Fruit fly (Drosophila melanogaster) whole organism: Measurements from ENCODE around the gene CG7326.

Experiments
- CG8478 ChIP-seq: fragments of >200 bp; optimal IDR thresholded peaks from 2 replicates; lab custom pipeline; 2018; ENCODE audit warnings: inconsistent platforms
- Dll ChIP-seq: fragments of >200 bp; optimal IDR thresholded peaks from 2 replicates; lab custom pipeline; 2017
- EcR ChIP-seq, 2 experiments: fragments of >200 bp; optimal IDR thresholded peaks; 2 replicates each; lab custom pipeline; 2017; ENCODE audit warnings: missing biosample characterization in 2 of 2, missing genetic modification characterization in 2 of 2, missing genetic modification reagents in 2 of 2
- pan ChIP-seq: fragments of >200 bp; optimal IDR thresholded peaks from 2 replicates; lab custom pipeline; 2017
- psq ChIP-seq: fragments of >200 bp; optimal IDR thresholded peaks from 2 replicates; lab custom pipeline; 2017
- usp ChIP-seq: fragments of >200 bp; optimal IDR thresholded peaks from 2 replicates; lab custom pipeline; 2017; ENCODE audit warnings: missing biosample characterization, missing genetic modification characterization, mixed read lengths

CG7326 gene

DNA sequence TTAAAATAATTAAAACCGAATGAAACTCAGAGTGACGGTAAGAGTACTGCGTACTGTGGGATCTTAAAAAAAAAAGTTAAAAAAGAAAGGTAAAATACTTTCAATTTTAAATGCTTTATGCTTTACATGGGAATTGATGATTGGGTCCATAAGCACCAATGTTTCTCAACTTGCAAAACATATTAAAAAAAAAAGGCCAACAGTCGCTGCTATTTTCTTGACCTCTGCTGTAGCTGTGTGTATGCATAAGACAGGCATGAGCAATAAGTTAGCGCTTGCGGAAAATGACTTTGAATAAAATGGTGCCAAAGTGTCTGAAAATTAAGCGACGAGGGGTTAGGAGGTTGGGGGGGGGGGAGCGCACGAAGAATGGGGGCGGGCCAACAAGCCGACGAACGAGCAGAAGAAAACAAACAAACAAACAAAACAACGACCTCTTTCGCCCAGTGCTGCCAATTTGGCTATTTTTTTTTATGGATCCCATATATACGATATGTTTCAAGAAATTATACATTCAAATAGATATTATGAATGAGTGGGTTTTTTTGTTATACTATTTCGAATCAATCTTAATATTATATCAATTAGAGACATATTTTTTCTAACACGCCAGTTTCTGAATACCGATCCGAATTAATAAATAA lies 6.0 kb upstream of the CG7326 start:
- TF ChIP-seq CG8478 (no peak), Dll (no peak)

DNA sequence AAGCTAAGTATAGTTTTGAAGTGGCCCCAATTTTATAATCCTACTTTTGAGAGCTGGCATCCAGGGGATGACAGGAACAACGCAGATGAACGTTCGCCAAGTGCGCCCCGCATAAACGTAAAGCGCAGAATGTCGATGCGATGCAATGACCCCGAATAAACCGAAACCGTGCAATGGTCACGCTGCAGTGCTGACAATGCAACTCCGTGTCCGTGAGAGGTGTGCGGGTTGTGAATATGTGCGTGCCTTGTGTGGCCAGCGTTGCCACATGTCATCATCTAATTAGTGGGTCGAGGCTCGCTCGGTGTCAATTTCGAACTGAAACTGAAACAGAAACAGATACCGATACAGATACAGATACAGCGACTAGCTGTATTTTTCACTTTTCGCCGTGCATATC lies 4.6 kb upstream of the CG7326 start:
- TF ChIP-seq Dll: no peak
- no peak for TF ChIP-seq CG8478
- TF ChIP-seq usp (GFP tag; lab: Kevin White, UChicago): no peak
- TF ChIP-seq pan: no peak
- no peak for TF ChIP-seq EcR (GFP tag; optimal IDR thresholded peaks at IDR 0.05; lab: Kevin White, UChicago)
- no peak for TF ChIP-seq psq (lab: Kevin White, UChicago)

DNA sequence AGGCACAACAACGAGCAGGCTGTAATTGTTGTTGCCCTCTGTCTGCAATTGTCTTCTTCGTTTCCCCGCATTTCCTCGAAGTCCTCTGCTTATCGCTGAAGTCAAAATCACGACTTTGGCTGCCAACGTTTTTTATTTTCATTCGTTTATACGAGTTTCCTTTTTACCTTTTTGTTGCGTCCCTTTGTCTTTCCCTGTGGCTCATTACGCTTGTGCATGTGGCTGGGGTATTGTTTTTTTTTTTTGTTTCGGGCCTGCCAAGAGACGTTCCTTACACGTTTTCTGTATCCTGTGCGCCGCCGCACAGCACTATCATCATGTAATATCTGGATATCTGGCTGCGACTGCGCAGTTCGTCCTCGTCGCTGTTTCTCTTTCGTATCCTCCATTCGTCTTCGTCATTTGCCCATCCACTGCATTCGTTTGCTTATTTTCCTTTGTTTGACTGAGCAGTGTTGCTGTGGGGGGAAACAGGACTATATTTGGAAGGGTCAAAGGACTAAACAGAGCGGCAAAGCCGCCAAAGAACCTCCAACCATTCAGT lies 2.8 kb upstream of the CG7326 start:
- TF ChIP-seq usp (GFP tag; lab: Kevin White, UChicago) (no peak), EcR (GFP tag; optimal IDR thresholded peaks at IDR 0.05; lab: Kevin White, UChicago) (no peak), Dll (no peak), CG8478 (no peak), pan (no peak), psq (lab: Kevin White, UChicago) (no peak)

DNA sequence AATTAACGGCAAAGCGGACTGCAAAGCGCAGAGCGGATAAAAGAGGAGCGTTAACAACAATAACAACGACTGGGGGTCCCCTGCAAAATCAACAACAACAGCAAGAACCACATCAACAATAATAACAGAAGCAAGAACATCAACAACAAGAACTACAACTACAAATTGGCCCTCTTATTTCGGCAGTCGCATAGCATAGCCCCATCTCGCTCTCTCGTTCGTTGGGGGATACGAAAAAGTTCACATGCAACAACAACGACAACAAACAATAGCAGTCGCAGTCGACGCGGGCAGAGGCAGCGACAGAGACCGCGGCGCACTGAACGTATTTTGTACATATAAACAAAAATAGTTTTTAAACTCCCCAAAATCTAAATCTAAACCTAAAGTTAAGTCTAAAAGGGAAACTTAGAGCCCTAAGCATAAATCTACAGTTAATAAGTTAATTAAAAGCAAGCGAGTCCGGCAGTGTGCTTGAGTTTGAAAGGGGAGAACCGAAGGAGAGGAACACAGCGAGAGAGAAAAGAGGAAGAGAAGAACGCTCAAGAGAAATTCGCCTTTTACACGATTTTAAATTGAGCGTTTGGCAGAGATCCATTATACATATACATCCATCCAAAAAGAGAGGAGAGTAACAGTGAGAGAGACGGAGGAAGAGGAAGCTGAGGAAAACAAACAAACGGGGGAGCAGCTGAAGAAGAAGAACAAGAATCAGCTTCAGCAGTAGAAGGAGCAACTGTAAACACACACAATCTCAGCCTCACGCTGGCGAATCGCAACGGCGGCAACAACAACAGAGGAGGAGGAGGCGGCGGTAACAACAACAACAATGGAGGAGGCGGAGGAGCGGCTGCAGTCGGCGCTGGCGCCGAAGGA lies 1.1 kb upstream of the CG7326 start:
- TF ChIP-seq CG8478: no peak
- TF ChIP-seq usp (GFP tag; lab: Kevin White, UChicago): no peak
- no peak for TF ChIP-seq EcR (GFP tag; optimal IDR thresholded peaks at IDR 0.05; lab: Kevin White, UChicago)
- no peak for TF ChIP-seq pan

DNA sequence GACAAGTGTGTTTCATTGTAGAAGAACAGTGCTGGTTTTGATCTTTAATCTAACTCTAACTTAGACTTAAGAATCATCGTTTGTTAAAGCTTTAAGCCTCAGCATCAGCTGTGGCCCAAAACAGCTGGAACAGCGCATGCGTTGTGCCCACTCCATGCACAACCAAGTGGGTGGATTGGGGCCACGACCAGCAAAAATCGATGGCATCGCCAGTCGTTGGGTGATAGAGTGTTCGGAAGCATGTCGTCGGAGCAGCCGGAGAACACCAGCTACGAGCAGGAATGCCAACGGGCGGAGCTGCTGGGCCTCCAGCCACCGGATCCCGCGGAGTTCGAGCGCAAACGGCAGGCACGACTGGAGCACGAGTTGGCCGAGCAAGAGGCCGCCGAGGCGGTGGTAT lies 3.5 kb downstream of the CG7326 start, which contains the start of gene CG32544:
CG32544 (plus strand) TSS at position 211 of the 400 bp plus-strand sequence.
- TF ChIP-seq pan (no peak), CG8478 (no peak), Dll (no peak)

DNA sequence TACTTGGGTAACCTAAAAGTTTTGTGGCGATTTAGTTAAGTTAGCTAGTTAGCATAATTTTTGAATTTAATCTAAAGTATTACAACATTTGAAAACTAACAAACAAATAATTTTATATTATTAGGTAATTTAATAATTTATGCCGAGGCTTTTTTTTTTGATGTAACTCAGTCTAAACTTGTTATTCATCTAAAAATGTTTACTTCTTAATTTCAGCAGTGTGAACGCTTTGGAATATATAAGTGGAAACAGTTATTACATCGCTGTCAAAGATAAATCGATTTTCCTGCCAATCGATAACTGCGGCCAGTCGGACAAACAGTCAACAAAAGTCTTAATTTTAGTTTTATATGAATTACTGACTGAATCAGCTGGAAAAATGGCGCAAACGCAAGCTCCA lies 5.7 kb downstream of the CG7326 start, which contains the start of gene Usp39:
Usp39 (plus strand) TSS at position 288 of the 400 bp plus-strand sequence.
- no peak for TF ChIP-seq CG8478
- no peak for TF ChIP-seq Dll
- no peak for TF ChIP-seq usp (GFP tag; lab: Kevin White, UChicago)
- TF ChIP-seq psq (lab: Kevin White, UChicago): no peak
- TF ChIP-seq pan: no peak
- TF ChIP-seq EcR (GFP tag; optimal IDR thresholded peaks at IDR 0.05; lab: Kevin White, UChicago): no peak

DNA sequence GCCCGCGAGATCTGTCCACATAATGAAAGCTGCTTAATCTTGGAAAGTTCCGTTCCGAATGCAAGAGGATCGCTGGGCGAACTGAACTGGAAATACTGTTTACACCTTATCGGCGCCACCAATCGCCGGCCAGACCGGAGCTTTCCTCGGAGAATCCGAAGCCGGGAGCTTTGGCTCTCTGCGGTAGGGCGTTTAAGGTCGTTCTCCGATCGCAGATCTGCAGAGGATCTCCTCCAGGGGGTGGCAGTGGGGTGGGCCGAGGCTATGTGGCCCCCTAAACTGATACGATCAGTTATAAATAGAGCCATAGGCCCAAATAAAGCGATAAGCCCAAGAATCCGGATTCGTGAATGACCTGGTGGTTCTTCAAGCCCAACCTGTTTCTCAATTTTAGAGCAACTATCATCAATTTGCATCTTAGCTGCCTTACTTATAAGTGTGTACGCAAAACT lies 6.2 kb downstream of the CG7326 start, which contains the start of gene CG7322:
CG7322 (minus strand) TSS at position 402 of the 452 bp plus-strand sequence.
- TF ChIP-seq EcR (GFP tag; optimal IDR thresholded peaks at IDR 0.05; lab: Kevin White, UChicago) (no peak), pan (no peak), CG8478 (no peak), psq (lab: Kevin White, UChicago) (no peak), Dll (no peak), usp (GFP tag; lab: Kevin White, UChicago) (no peak)

DNA sequence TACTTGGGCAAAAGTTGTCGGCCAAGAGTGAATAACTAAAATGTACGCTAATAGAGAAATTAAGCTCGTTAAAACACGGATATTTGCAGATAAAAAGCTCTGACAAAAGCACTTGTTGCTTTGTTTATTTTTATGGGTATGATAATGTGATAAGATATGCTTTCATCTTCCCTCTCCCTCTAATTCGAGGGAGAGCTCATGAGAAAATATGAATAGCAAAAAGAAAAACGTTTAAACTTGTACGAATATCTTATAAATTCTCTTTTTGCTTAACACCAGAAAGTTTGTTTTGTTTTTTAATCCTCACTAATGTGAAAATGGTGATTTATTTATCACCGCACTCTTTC lies 14.6 kb downstream of the CG7326 start:
- TF ChIP-seq CG8478: no peak
- TF ChIP-seq usp (GFP tag; lab: Kevin White, UChicago): no peak
- TF ChIP-seq Dll: no peak
- TF ChIP-seq EcR (GFP tag; optimal IDR thresholded peaks at IDR 0.05; lab: Kevin White, UChicago): no peak
- no peak for TF ChIP-seq pan
- no peak for TF ChIP-seq psq (lab: Kevin White, UChicago)

DNA sequence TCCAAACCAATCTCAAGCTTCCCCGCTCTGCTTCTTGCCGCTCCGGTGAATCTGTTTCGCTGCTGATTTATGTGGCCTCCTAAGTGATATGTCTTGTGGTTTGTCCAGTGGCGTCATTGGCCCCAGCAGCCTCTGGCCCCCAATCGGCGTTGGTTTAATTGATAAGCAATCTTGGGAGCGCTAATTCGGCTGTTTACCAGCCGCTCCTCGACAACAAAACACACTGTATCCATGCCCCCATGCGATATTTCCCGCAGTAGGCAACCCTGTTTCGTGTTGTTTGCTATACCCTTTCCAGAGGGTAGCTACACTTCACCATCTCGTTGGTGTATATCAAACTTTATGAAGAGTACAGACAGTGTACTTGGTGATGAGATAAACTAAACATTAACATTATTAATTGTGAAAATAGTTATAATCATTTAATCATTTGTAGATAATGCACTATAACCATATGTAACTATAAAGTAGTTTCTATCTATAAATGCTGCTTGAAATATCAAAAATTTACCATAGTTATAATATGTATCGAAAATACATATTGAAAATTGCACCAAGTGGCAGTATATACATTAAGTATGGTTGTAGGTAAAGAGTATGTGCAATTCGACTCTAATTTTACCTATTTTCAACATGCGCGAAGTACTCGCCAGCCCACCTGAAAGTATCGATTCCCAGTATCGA lies 15.1 kb downstream of the CG7326 start, which contains the start of gene shop:
shop (minus strand) TSS at position 229 of the 684 bp plus-strand sequence.
- TF ChIP-seq usp (GFP tag; lab: Kevin White, UChicago) (no peak), pan (no peak), Dll (no peak), CG8478 (no peak), EcR (GFP tag; optimal IDR thresholded peaks at IDR 0.05; lab: Kevin White, UChicago) (no peak), psq (lab: Kevin White, UChicago) (no peak)

DNA sequence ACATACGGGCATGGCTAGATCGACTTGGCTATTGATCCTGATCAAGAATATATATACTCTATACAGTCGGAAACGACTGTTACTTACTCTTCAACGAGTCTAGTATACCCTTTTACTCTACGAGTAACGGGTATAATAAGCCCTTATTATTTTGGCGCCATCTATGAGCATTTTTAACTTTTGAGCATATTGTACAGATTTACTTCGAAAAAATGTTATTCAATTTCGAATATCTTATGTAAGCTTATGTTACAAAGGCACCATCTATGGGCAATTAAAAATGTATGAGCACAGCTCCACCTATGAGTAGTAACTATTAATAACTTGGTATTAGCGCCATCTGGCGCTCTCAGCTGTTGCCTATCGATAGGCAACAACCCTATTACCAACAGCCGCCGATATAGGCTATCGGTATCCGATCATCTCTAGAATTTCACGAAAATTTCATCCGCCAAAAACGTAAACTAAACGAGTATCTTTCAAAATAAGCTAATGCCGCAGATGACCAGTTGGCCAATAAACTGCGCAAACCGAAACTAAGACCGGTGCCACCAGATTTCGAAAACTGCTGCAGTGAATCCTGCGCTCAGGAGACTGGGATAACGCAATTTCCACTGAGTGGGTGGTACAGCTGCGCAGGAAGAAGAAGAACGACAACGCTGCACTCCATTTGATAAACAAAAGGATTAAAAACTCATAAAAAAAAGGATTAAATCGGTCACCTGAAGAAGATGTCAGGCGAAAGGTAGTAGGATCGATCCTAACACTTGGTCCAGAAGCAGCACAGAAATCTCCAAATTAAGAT lies 20.1 kb downstream of the CG7326 start, which contains the start of gene htk:
htk (plus strand) TSS at position 435 of the 805 bp plus-strand sequence.
- TF ChIP-seq psq (lab: Kevin White, UChicago): no peak
- no peak for TF ChIP-seq pan
- no peak for TF ChIP-seq Dll
- no peak for TF ChIP-seq EcR (GFP tag; optimal IDR thresholded peaks at IDR 0.05; lab: Kevin White, UChicago)
- no peak for TF ChIP-seq CG8478
- TF ChIP-seq usp (GFP tag; lab: Kevin White, UChicago): no peak

DNA sequence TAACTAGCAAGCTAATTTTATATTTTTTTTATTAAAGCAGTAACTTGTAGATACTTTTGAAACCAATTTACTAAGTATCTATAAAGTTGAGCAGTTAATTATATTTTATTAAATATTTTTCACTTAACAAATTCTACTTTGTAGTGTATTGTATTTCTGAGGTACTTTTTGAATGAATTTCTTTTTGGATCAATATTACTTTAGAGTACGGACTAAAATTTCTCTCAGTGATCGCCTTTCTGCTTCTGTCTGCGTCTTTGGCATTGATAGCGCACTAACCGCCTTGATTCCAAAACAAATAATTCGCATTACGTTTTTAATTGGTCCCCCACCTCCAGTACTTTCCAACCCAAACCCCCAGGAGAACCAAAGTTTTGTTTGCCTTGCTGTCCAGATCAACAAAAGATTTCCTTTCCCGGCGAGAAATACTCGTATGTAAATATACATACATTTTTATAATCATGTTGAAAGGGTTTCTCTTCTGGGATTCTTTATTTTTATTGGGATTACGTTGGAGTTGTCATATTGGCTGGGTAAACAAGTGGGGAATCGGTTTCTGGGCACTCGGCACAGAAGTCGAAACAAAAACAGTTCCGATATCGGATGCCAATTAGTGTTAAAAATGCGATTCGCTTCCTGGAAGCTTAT lies 24.5 kb downstream of the CG7326 start:
- TF ChIP-seq Dll: no peak
- TF ChIP-seq EcR (GFP tag; optimal IDR thresholded peaks at IDR 0.05; lab: Kevin White, UChicago): no peak
- no peak for TF ChIP-seq psq (lab: Kevin White, UChicago)
- TF ChIP-seq CG8478: no peak
- TF ChIP-seq usp (GFP tag; lab: Kevin White, UChicago): no peak
- no peak for TF ChIP-seq pan
